Worm (Caenorhabditis elegans) whole organism, L1 larva: ENCODE measurements around the gene C06B3.1.

Experiments
- Y116A8C.19 ChIP-seq: sonication (generic microtip); optimal IDR thresholded peaks from 2 replicates; lab custom pipeline; 2016; ENCODE audit warnings: missing compliant biosample characterization, missing genetic modification characterization, borderline replicate concordance
- aha-1 ChIP-seq: fragments of 150-350 bp; optimal IDR thresholded peaks from 2 replicates; lab custom pipeline; 2014; ENCODE audit warnings: missing biosample characterization, missing genetic modification characterization
- ceh-63 ChIP-seq: fragments of 200-800 bp; sonication (Bioruptor generic); optimal IDR thresholded peaks from 2 replicates; lab custom pipeline; 2018; ENCODE audit warnings: mild to moderate bottlenecking, missing genetic modification characterization, missing compliant biosample characterization
- ceh-8 ChIP-seq: fragments of 200-800 bp; sonication (Bioruptor generic); optimal IDR thresholded peaks from 2 replicates; lab custom pipeline; 2018; ENCODE audit warnings: mild to moderate bottlenecking, missing genetic modification characterization, moderate library complexity, missing compliant biosample characterization
- ceh-90 ChIP-seq: sonication (generic microtip); optimal IDR thresholded peaks from 2 replicates; lab custom pipeline; 2016; ENCODE audit warnings: missing genetic modification characterization, missing compliant biosample characterization
- ces-1 ChIP-seq: fragments of 150-350 bp; optimal IDR thresholded peaks from 2 replicates; lab custom pipeline; 2014; ENCODE audit warnings: missing biosample characterization, missing genetic modification reagents, missing genetic modification characterization
- dpl-1 ChIP-seq, 3 experiments: fragments of 150-350 bp in 2 of 3; sonication (generic microtip) in 1 of 3; optimal IDR thresholded peaks; 2 replicates each; lab custom pipeline; 2014 to 2017; ENCODE audit warnings: missing biosample characterization in 3 of 3, missing genetic modification characterization in 3 of 3, missing genetic modification reagents in 3 of 3
- dsc-1 ChIP-seq: sonication (generic microtip); optimal IDR thresholded peaks from 2 replicates; lab custom pipeline; 2016; ENCODE audit warnings: mild to moderate bottlenecking, missing genetic modification characterization, missing compliant biosample characterization
- efl-1 ChIP-seq, 4 experiments: fragments of 150-350 bp; optimal IDR thresholded peaks in 3 of 4; peaks in 1 of 4; 1 replicate in 1 of 4; 2 replicates in 3 of 4; lab custom pipeline; 2014; ENCODE audit warnings: missing biosample characterization in 2 of 4, missing genetic modification characterization in 2 of 4, missing genetic modification reagents in 2 of 4
- efl-3 ChIP-seq: fragments of 200-800 bp; sonication (Bioruptor generic); optimal IDR thresholded peaks from 2 replicates; lab custom pipeline; 2018; ENCODE audit warnings: mild to moderate bottlenecking, missing genetic modification characterization, missing compliant biosample characterization
- egl-13 ChIP-seq: sonication (generic microtip); optimal IDR thresholded peaks from 2 replicates; lab custom pipeline; 2016; ENCODE audit warnings: missing genotype, missing genetic modification reagents, missing genetic modification characterization, missing compliant biosample characterization
- egl-27 ChIP-seq, 2 experiments: fragments of 150-350 bp in 1 of 2; sonication (generic microtip); optimal IDR thresholded peaks; 3 replicates each; lab custom pipeline; 2017 to 2018; ENCODE audit warnings: missing biosample characterization in 2 of 2, missing genetic modification characterization in 2 of 2, missing genetic modification reagents in 2 of 2
- ets-5 ChIP-seq: fragments of 200-800 bp; sonication (Bioruptor generic); IDR thresholded peaks from 2 replicates; pipeline ENCODE4 v1.3.6; 2022; ENCODE audit warnings: missing genetic modification characterization, missing compliant biosample characterization
- fkh-10 ChIP-seq: sonication (generic microtip); optimal IDR thresholded peaks from 2 replicates; lab custom pipeline; 2017; ENCODE audit warnings: missing biosample characterization, missing genetic modification reagents, missing genetic modification characterization
- fkh-8 ChIP-seq: sonication (generic microtip); optimal IDR thresholded peaks from 2 replicates; lab custom pipeline; 2016; ENCODE audit warnings: mild to moderate bottlenecking, missing genetic modification characterization, missing compliant biosample characterization
- fos-1 ChIP-seq: fragments of 150-350 bp; optimal IDR thresholded peaks from 2 replicates; lab custom pipeline; 2014; ENCODE audit warnings: missing biosample characterization, missing genetic modification characterization
- grh-1 ChIP-seq: fragments of 200-800 bp; sonication (Bioruptor generic); IDR thresholded peaks from 2 replicates; pipeline ENCODE4 v1.3.6; 2022; ENCODE audit warnings: missing genetic modification reagents, missing genetic modification characterization, missing compliant biosample characterization
- hpl-2 ChIP-seq: fragments of 150-350 bp; optimal IDR thresholded peaks from 2 replicates; lab custom pipeline; 2014; ENCODE audit warnings: missing biosample characterization, missing genetic modification reagents, missing genetic modification characterization
- irx-1 ChIP-seq: sonication (generic microtip); optimal IDR thresholded peaks from 2 replicates; lab custom pipeline; 2016; ENCODE audit warnings: missing genetic modification characterization, missing compliant biosample characterization
- isw-1 ChIP-seq: fragments of 200-800 bp; sonication (Bioruptor generic); IDR thresholded peaks from 2 replicates; pipeline ENCODE4 v1.3.6; 2022; ENCODE audit warnings: missing genetic modification characterization, missing compliant biosample characterization
- jun-1 ChIP-seq: fragments of 150-350 bp; optimal IDR thresholded peaks from 2 replicates; lab custom pipeline; 2014; ENCODE audit warnings: missing biosample characterization, missing genetic modification reagents, missing genetic modification characterization
- lin-13 ChIP-seq: fragments of 150-350 bp; optimal IDR thresholded peaks from 2 replicates; lab custom pipeline; 2014; ENCODE audit warnings: missing biosample characterization, missing genetic modification reagents, missing genetic modification characterization
- lin-14 ChIP-seq: fragments of 200-800 bp; sonication (Bioruptor generic); optimal IDR thresholded peaks from 2 replicates; lab custom pipeline; 2018; ENCODE audit warnings: mild to moderate bottlenecking, missing genetic modification characterization, moderate library complexity, missing compliant biosample characterization
- lin-15B ChIP-seq: fragments of 150-350 bp; sonication (generic microtip); optimal IDR thresholded peaks from 3 replicates; lab custom pipeline; 2014; ENCODE audit warnings: missing biosample characterization, missing genetic modification characterization
- lin-35 ChIP-seq, 2 experiments: fragments of 150-350 bp; optimal IDR thresholded peaks; 2 replicates each; lab custom pipeline; 2014; ENCODE audit warnings: missing biosample characterization in 2 of 2, missing genetic modification characterization in 2 of 2, missing genetic modification reagents in 2 of 2
- lin-39 ChIP-seq: fragments of 150-350 bp; optimal IDR thresholded peaks from 2 replicates; lab custom pipeline; 2014; ENCODE audit warnings: missing biosample characterization, missing genetic modification reagents, missing genetic modification characterization
- lsy-2 ChIP-seq, 2 experiments: fragments of 150-350 bp; optimal IDR thresholded peaks; 2 replicates each; lab custom pipeline; 2014; ENCODE audit warnings: missing biosample characterization in 2 of 2, missing genetic modification characterization in 2 of 2
- mdl-1 ChIP-seq, 2 experiments: fragments of 150-350 bp; optimal IDR thresholded peaks; 2 replicates each; lab custom pipeline; 2014 to 2017; ENCODE audit warnings: missing biosample characterization in 2 of 2, missing genetic modification characterization in 2 of 2, inconsistent platforms in 1 of 2
- mef-2 ChIP-seq: fragments of 150-350 bp; optimal IDR thresholded peaks from 2 replicates; lab custom pipeline; 2014; ENCODE audit warnings: missing biosample characterization, missing genetic modification characterization
- mep-1 ChIP-seq: fragments of 150-350 bp; optimal IDR thresholded peaks from 2 replicates; lab custom pipeline; 2014; ENCODE audit warnings: missing biosample characterization, missing genetic modification characterization
- nhr-11 ChIP-seq: fragments of 150-350 bp; optimal IDR thresholded peaks from 2 replicates; lab custom pipeline; 2014; ENCODE audit warnings: missing biosample characterization, missing genetic modification characterization
- nhr-12 ChIP-seq: sonication (generic microtip); optimal IDR thresholded peaks from 2 replicates; lab custom pipeline; 2017; ENCODE audit warnings: missing biosample characterization, missing genetic modification characterization
- nhr-19 ChIP-seq: fragments of 200-800 bp; sonication (Bioruptor generic); conservative IDR thresholded peaks from 2 replicates; pipeline ENCODE4 v1.3.6; 2022; ENCODE audit warnings: missing genetic modification characterization, missing compliant biosample characterization
- nhr-20 ChIP-seq: sonication (generic microtip); optimal IDR thresholded peaks from 2 replicates; lab custom pipeline; 2016; ENCODE audit warnings: mild to moderate bottlenecking, missing genetic modification characterization, missing compliant biosample characterization
- nhr-237 ChIP-seq: fragments of 150-350 bp; optimal IDR thresholded peaks from 2 replicates; lab custom pipeline; 2014; ENCODE audit warnings: missing biosample characterization, missing genetic modification characterization
- nhr-47 ChIP-seq: sonication (generic microtip); optimal IDR thresholded peaks from 2 replicates; lab custom pipeline; 2016; ENCODE audit warnings: mild to moderate bottlenecking, missing genetic modification characterization, moderate library complexity, missing compliant biosample characterization
- nhr-71 ChIP-seq: sonication (generic microtip); optimal IDR thresholded peaks from 2 replicates; lab custom pipeline; 2016; ENCODE audit warnings: mild to moderate bottlenecking, missing genetic modification characterization, moderate library complexity, missing compliant biosample characterization
- nhr-77 ChIP-seq: fragments of 150-350 bp; optimal IDR thresholded peaks from 2 replicates; lab custom pipeline; 2014; ENCODE audit warnings: missing biosample characterization, missing genetic modification characterization
- nhr-84 ChIP-seq: sonication (generic microtip); optimal IDR thresholded peaks from 2 replicates; lab custom pipeline; 2017; ENCODE audit warnings: missing biosample characterization, missing genetic modification characterization
- nhr-85 ChIP-seq: sonication (generic microtip); peaks from one replicate; lab custom pipeline; 2016; ENCODE audit warnings: missing genetic modification characterization, inconsistent platforms, missing compliant biosample characterization
- nhr-90 ChIP-seq: sonication (generic microtip); optimal IDR thresholded peaks from 2 replicates; lab custom pipeline; 2016; ENCODE audit warnings: mild to moderate bottlenecking, missing genetic modification characterization, missing compliant biosample characterization; ENCODE audit not compliant: poor library complexity
- pax-3 ChIP-seq: fragments of 200-800 bp; sonication (Bioruptor generic); optimal IDR thresholded peaks from 2 replicates; lab custom pipeline; 2018; ENCODE audit warnings: mild to moderate bottlenecking, missing genetic modification characterization, moderate library complexity, missing compliant biosample characterization
- skn-1 ChIP-seq: fragments of 150-350 bp; optimal IDR thresholded peaks from 2 replicates; lab custom pipeline; 2014; ENCODE audit warnings: missing biosample characterization, missing genetic modification characterization
- sup-37 ChIP-seq: fragments of 200-800 bp; sonication (Bioruptor generic); optimal IDR thresholded peaks from 2 replicates; lab custom pipeline; 2018; ENCODE audit warnings: mild to moderate bottlenecking, missing genetic modification characterization, missing compliant biosample characterization
- unc-130 ChIP-seq: fragments of 150-350 bp; optimal IDR thresholded peaks from 2 replicates; lab custom pipeline; 2017; ENCODE audit warnings: missing biosample characterization, missing genetic modification characterization, inconsistent platforms
- unc-30 ChIP-seq: sonication (generic microtip); optimal IDR thresholded peaks from 2 replicates; lab custom pipeline; 2017; ENCODE audit warnings: missing biosample characterization, missing genetic modification characterization
- unc-62 ChIP-seq: fragments of 150-350 bp; optimal IDR thresholded peaks from 2 replicates; lab custom pipeline; 2014; ENCODE audit warnings: missing biosample characterization, missing genetic modification reagents, missing genetic modification characterization
- unc-98 ChIP-seq: fragments of 200-800 bp; sonication (Bioruptor generic); IDR thresholded peaks from 2 replicates; pipeline ENCODE4 v1.3.6; 2022; ENCODE audit warnings: missing genetic modification characterization, missing compliant biosample characterization
- vab-15 ChIP-seq: sonication (generic microtip); optimal IDR thresholded peaks from 2 replicates; lab custom pipeline; 2017; ENCODE audit warnings: missing genotype, mild to moderate bottlenecking, missing genetic modification characterization, missing compliant biosample characterization
- xbp-1 ChIP-seq: sonication (generic microtip); optimal IDR thresholded peaks from 2 replicates; lab custom pipeline; 2016; ENCODE audit warnings: missing genetic modification characterization, missing compliant biosample characterization
- zip-4 ChIP-seq: fragments of 200-800 bp; sonication (Bioruptor generic); optimal IDR thresholded peaks from 2 replicates; lab custom pipeline; 2018; ENCODE audit warnings: mild to moderate bottlenecking, missing genetic modification characterization, moderate library complexity, missing compliant biosample characterization
- ztf-11 ChIP-seq, 2 experiments: sonication (generic microtip); optimal IDR thresholded peaks; 2 replicates each; lab custom pipeline; 2016 to 2017; ENCODE audit warnings: missing genetic modification characterization in 2 of 2, missing biosample characterization in 1 of 2, missing compliant biosample characterization in 1 of 2
- ztf-4 ChIP-seq: fragments of 150-350 bp; optimal IDR thresholded peaks from 2 replicates; lab custom pipeline; 2014; ENCODE audit warnings: missing biosample characterization, missing genetic modification characterization

C06B3.1 gene

ce11 chrV:13909400-13909799 lies 6.8 kb downstream of the C06B3.1 start, which contains the start of gene C06B3.7 (continued):
- peak; percentile 95 for TF ChIP-seq lin-14
- peak; percentile 16; the same call in 1 of the 2 replicates for TF ChIP-seq isw-1
- TF ChIP-seq irx-1 (tag; lab: Kevin White, UChicago), result peak; percentile 63
- TF ChIP-seq hpl-2 (GFP tag; lab: Kevin White, UChicago), result no peak
- TF ChIP-seq nhr-90, result peak; percentile 83
- TF ChIP-seq fos-1, result peak; percentile 62
- peak; percentile 83 for TF ChIP-seq nhr-47 (tag; lab: Kevin White, UChicago)
- TF ChIP-seq lin-13 (GFP tag; lab: Kevin White, UChicago), result peak; percentile 78
- peak; percentile 90 for TF ChIP-seq fkh-8 (tag; lab: Kevin White, UChicago)
- no peak for TF ChIP-seq nhr-84 (tag; lab: Kevin White, UChicago)
- no peak for TF ChIP-seq ces-1 (GFP tag; lab: Kevin White, UChicago)
- TF ChIP-seq mef-2 (tag; lab: Kevin White, UChicago), result peak; percentile 64
- no peak for TF ChIP-seq Y116A8C.19 (tag; lab: Kevin White, UChicago)
- TF ChIP-seq xbp-1 (tag; lab: Kevin White, UChicago), result peak; percentile 89
- TF ChIP-seq unc-62 (GFP tag; lab: Kevin White, UChicago), result no peak
- TF ChIP-seq mdl-1 (tag; optimal IDR thresholded peaks at IDR 0.05; lab: Kevin White, UChicago), result peak in 1 of 2 experiments; percentile 94
- TF ChIP-seq nhr-77, result no peak
- no peak for TF ChIP-seq ztf-11 (tag; optimal IDR thresholded peaks at IDR 0.05; lab: Kevin White, UChicago)
- peak; percentile 64 to 90 for TF ChIP-seq lin-35 (GFP tag; optimal IDR thresholded peaks at IDR 0.05; lab: Kevin White, UChicago)
- no peak for TF ChIP-seq ceh-8 (GFP tag; lab: Kevin White, UChicago)
- TF ChIP-seq pax-3 (tag; lab: Kevin White, UChicago), result peak; percentile 82
- TF ChIP-seq ets-5 (GFP tag; lab: Robert Waterston, UW), result no peak
- TF ChIP-seq mep-1 (tag; lab: Kevin White, UChicago), result peak; percentile 88
- peak; percentile 26 for TF ChIP-seq ceh-90 (tag; lab: Kevin White, UChicago)
- TF ChIP-seq ceh-63, result no peak
- peak; percentile 81 for TF ChIP-seq ztf-4
- TF ChIP-seq unc-98 (GFP tag; lab: Robert Waterston, UW), result no peak
- peak; percentile 55 for TF ChIP-seq nhr-11 (tag; lab: Kevin White, UChicago)
- TF ChIP-seq nhr-19, result peak; percentile 96
- peak; percentile 96 for TF ChIP-seq unc-130 (tag; lab: Kevin White, UChicago)
- no peak for TF ChIP-seq grh-1 (GFP tag; lab: Robert Waterston, UW)
- peak; percentile 84 for TF ChIP-seq skn-1
- peak; percentile 36 to 54 for TF ChIP-seq efl-1 (optimal IDR thresholded peaks at IDR 0.05; lab: Kevin White, UChicago)
- TF ChIP-seq efl-1 (GFP tag; optimal IDR thresholded peaks at IDR 0.05 in 1 of 2; lab: Kevin White, UChicago), result peak; percentile 26 to 87
- TF ChIP-seq lin-39, result peak; percentile 34
- TF ChIP-seq vab-15, result peak; percentile 100
- TF ChIP-seq egl-27 (tag; optimal IDR thresholded peaks at IDR 0.05; lab: Kevin White, UChicago), result no peak
- peak; percentile 94 for TF ChIP-seq nhr-20 (tag; lab: Kevin White, UChicago)
- TF ChIP-seq lin-15B (tag; lab: Kevin White, UChicago), result no peak
- peak; percentile 53 for TF ChIP-seq nhr-237 (tag; lab: Kevin White, UChicago)
- peak; percentile 45 to 54 (median 52) for TF ChIP-seq dpl-1 (GFP tag; optimal IDR thresholded peaks at IDR 0.05; lab: Kevin White, UChicago)
- peak; percentile 98 for TF ChIP-seq zip-4 (GFP tag; lab: Kevin White, UChicago)
- peak; percentile 97 for TF ChIP-seq nhr-85 (tag; lab: Kevin White, UChicago)
- peak; percentile 73 for TF ChIP-seq jun-1 (tag; lab: Kevin White, UChicago)
- TF ChIP-seq egl-13 (tag; lab: Kevin White, UChicago), result no peak
- no peak for TF ChIP-seq unc-30
- peak; percentile 97 for TF ChIP-seq nhr-71 (tag; lab: Kevin White, UChicago)
- TF ChIP-seq fkh-10 (GFP tag; lab: Kevin White, UChicago), result no peak
- TF ChIP-seq aha-1 (tag; lab: Kevin White, UChicago), result peak; percentile 10
- TF ChIP-seq sup-37, result no peak
- peak; percentile 84 for TF ChIP-seq dsc-1 (tag; lab: Kevin White, UChicago)
- no peak for TF ChIP-seq efl-3 (GFP tag; lab: Kevin White, UChicago)
- TF ChIP-seq nhr-12 (tag; lab: Kevin White, UChicago), result no peak
- TF ChIP-seq lsy-2 (tag; optimal IDR thresholded peaks at IDR 0.05; lab: Kevin White, UChicago), result peak; percentile 74 to 85
